Worm (Caenorhabditis elegans) whole organism, early embryonic: Measurements from ENCODE around the gene R11G1.1.

Experiments
- B0310.2 ChIP-seq: sonication (generic microtip); optimal IDR thresholded peaks from 2 replicates; lab custom pipeline; 2016; ENCODE audit warnings: mild to moderate bottlenecking, missing genetic modification characterization, missing compliant biosample characterization
- F13C5.2 ChIP-seq: sonication (generic microtip); optimal IDR thresholded peaks from 2 replicates; lab custom pipeline; 2017; ENCODE audit warnings: mild to moderate bottlenecking, missing genetic modification characterization, inconsistent platforms, missing compliant biosample characterization
- aly-1 ChIP-seq: sonication (generic microtip); optimal IDR thresholded peaks from 2 replicates; lab custom pipeline; 2016; ENCODE audit warnings: missing genetic modification characterization, missing compliant biosample characterization
- ama-1 ChIP-seq: fragments of 150-350 bp; optimal IDR thresholded peaks from 2 replicates; lab custom pipeline; 2014
- ceh-13 ChIP-seq: fragments of 200-800 bp; sonication (Bioruptor generic); optimal IDR thresholded peaks from 2 replicates; lab custom pipeline; 2018; ENCODE audit warnings: mild to moderate bottlenecking, missing genetic modification characterization, missing compliant biosample characterization
- ceh-36 ChIP-seq: sonication (generic microtip); optimal IDR thresholded peaks from 2 replicates; lab custom pipeline; 2016; ENCODE audit warnings: missing genetic modification characterization, inconsistent platforms, missing compliant biosample characterization
- ets-7 ChIP-seq: sonication (generic microtip); optimal IDR thresholded peaks from 2 replicates; lab custom pipeline; 2016; ENCODE audit warnings: missing genotype, missing genetic modification characterization, missing compliant biosample characterization
- flt-1 ChIP-seq: fragments of 200-800 bp; sonication (Bioruptor generic); IDR thresholded peaks from 2 replicates; pipeline ENCODE4 v1.3.6; 2022; ENCODE audit warnings: missing genetic modification characterization, missing compliant biosample characterization
- hmbx-1 ChIP-seq: sonication (generic microtip); optimal IDR thresholded peaks from 2 replicates; lab custom pipeline; 2016; ENCODE audit warnings: mild to moderate bottlenecking, missing genetic modification characterization, missing compliant biosample characterization
- hmg-4 ChIP-seq: fragments of 200-800 bp; sonication (Bioruptor generic); optimal IDR thresholded peaks from 2 replicates; lab custom pipeline; 2018; ENCODE audit warnings: mild to moderate bottlenecking, missing genetic modification characterization, missing compliant biosample characterization
- hnd-1 ChIP-seq: sonication (generic microtip); optimal IDR thresholded peaks from 2 replicates; lab custom pipeline; 2016; ENCODE audit warnings: missing genetic modification characterization, missing compliant biosample characterization
- pes-1 ChIP-seq: fragments of 200-800 bp; sonication (Bioruptor generic); IDR thresholded peaks from 2 replicates; pipeline ENCODE4 v1.3.6; 2022; ENCODE audit warnings: missing genetic modification reagents, missing genetic modification characterization, missing compliant biosample characterization
- scrt-1 ChIP-seq: fragments of 200-800 bp; sonication (Bioruptor generic); IDR thresholded peaks from 2 replicates; pipeline ENCODE4 v1.3.6; 2022; ENCODE audit warnings: missing genetic modification characterization, missing compliant biosample characterization
- sea-1 ChIP-seq: fragments of 200-800 bp; sonication (Bioruptor generic); conservative IDR thresholded peaks from 2 replicates; pipeline ENCODE4 v1.3.6; 2022; ENCODE audit warnings: missing genetic modification characterization, missing compliant biosample characterization
- tbx-11 ChIP-seq: fragments of 200-800 bp; sonication (Bioruptor generic); IDR thresholded peaks from 2 replicates; pipeline ENCODE4 v1.3.6; 2022; ENCODE audit warnings: missing genetic modification characterization, missing compliant biosample characterization
- tbx-37 ChIP-seq: fragments of 200-800 bp; sonication (Bioruptor generic); conservative IDR thresholded peaks from 2 replicates; pipeline ENCODE4 v1.3.6; 2022; ENCODE audit warnings: missing genetic modification reagents, missing genetic modification characterization, missing compliant biosample characterization
- tra-4 ChIP-seq: sonication (generic microtip); optimal IDR thresholded peaks from 2 replicates; lab custom pipeline; 2017; ENCODE audit warnings: missing genetic modification characterization, missing compliant biosample characterization

R11G1.1 gene

ce11 chrX:3711581-3712101 lies 52.3 kb downstream of the R11G1.1 start:
- TF ChIP-seq sea-1 (GFP tag; lab: Robert Waterston, UW): no peak
- TF ChIP-seq pes-1 (GFP tag; lab: Robert Waterston, UW): no peak
- no peak for TF ChIP-seq ceh-36 (tag; lab: Kevin White, UChicago)
- no peak for TF ChIP-seq flt-1 (GFP tag; lab: Robert Waterston, UW)
- no peak for TF ChIP-seq scrt-1
- TF ChIP-seq tbx-37: no peak
- no peak for TF ChIP-seq hmg-4 (GFP tag; lab: Kevin White, UChicago)
- TF ChIP-seq aly-1 (tag; lab: Kevin White, UChicago): no peak
- no peak for TF ChIP-seq ama-1 (lab: Kevin White, UChicago)
- no peak for TF ChIP-seq tbx-11 (GFP tag; lab: Robert Waterston, UW)
- no peak for TF ChIP-seq tra-4 (tag; lab: Kevin White, UChicago)

DNA sequence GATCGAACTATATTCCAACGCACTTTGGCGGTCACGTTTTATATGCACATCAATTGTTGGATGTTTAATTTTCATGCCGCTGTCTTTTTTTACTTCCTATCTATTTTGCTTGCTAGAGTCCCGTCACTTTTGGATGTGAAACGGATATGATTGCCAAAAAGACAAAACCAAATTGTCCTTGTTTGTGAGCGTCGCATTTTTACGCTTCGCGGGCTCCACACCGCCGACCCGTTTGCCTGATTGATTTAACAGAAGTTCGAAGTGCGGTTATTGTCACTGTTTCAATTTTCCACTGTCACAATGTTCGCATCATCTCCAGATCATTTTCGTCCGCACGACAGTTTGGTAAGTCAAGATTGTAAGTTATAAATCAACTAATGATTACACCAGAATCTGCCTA lies 55.5 kb downstream of the R11G1.1 start, which contains the start of gene C01C4.2:
C01C4.2 (plus strand) TSS at position 301 of the 400 bp plus-strand sequence.
- TF ChIP-seq aly-1 (tag; lab: Kevin White, UChicago): no peak
- no peak for TF ChIP-seq tbx-11 (GFP tag; lab: Robert Waterston, UW)
- no peak for TF ChIP-seq ceh-13 (GFP tag; lab: Kevin White, UChicago)
- TF ChIP-seq tra-4 (tag; lab: Kevin White, UChicago): no peak
- no peak for TF ChIP-seq hnd-1
- no peak for TF ChIP-seq flt-1 (GFP tag; lab: Robert Waterston, UW)
- TF ChIP-seq F13C5.2: no peak
- TF ChIP-seq hmg-4 (GFP tag; lab: Kevin White, UChicago): no peak
- TF ChIP-seq pes-1 (GFP tag; lab: Robert Waterston, UW): no peak
- no peak for TF ChIP-seq ceh-36 (tag; lab: Kevin White, UChicago)
- TF ChIP-seq sea-1 (GFP tag; lab: Robert Waterston, UW): no peak
- TF ChIP-seq B0310.2 (tag; lab: Kevin White, UChicago): no peak
- no peak for TF ChIP-seq scrt-1
- TF ChIP-seq hmbx-1 (tag; lab: Kevin White, UChicago): no peak
- TF ChIP-seq tbx-37: no peak
- TF ChIP-seq ama-1 (lab: Kevin White, UChicago): no peak
- TF ChIP-seq ets-7 (tag; lab: Kevin White, UChicago): no peak

ce11 chrX:3715835-3716234 lies 56.5 kb downstream of the R11G1.1 start:
- TF ChIP-seq B0310.2 (tag; lab: Kevin White, UChicago): no peak
- TF ChIP-seq tbx-37: no peak
- TF ChIP-seq scrt-1: no peak
- TF ChIP-seq tbx-11 (GFP tag; lab: Robert Waterston, UW): no peak
- no peak for TF ChIP-seq flt-1 (GFP tag; lab: Robert Waterston, UW)
- TF ChIP-seq ama-1 (lab: Kevin White, UChicago): no peak
- TF ChIP-seq tra-4 (tag; lab: Kevin White, UChicago): no peak
- no peak for TF ChIP-seq pes-1 (GFP tag; lab: Robert Waterston, UW)
- no peak for TF ChIP-seq ceh-13 (GFP tag; lab: Kevin White, UChicago)
- no peak for TF ChIP-seq aly-1 (tag; lab: Kevin White, UChicago)
- no peak for TF ChIP-seq hmbx-1 (tag; lab: Kevin White, UChicago)
- no peak for TF ChIP-seq sea-1 (GFP tag; lab: Robert Waterston, UW)
